Worm (Caenorhabditis elegans): Measurements from ENCODE around the gene ctsa-4.1.

The ctsa-4.1 gene

ce11 chrII:6365237-6365815, 1.5 kb upstream of the ctsa-4.1 start, which contains the start of the genes ani-2 and clec-88:
Gene ani-2 (minus strand): TSS chrII:6365367.
Gene clec-88 (plus strand): TSS chrII:6365722.
- TF ChIP-seq med-1 (GFP tag; optimal IDR thresholded peaks at IDR 0.05; ENCODE audit: insufficient read depth) (no peak), cog-1 (tag; optimal IDR thresholded peaks at IDR 0.05) (no peak), flt-1 (GFP tag; IDR thresholded peaks at IDR 0.05) (no peak), ref-1 (GFP tag; conservative IDR thresholded peaks at IDR 0.05) (no peak), ztf-29 (GFP tag; IDR thresholded peaks at IDR 0.05) (no peak), tab-1 (GFP tag; IDR thresholded peaks at IDR 0.05) (no peak), klf-2 (GFP tag; conservative IDR thresholded peaks at IDR 0.05) (no peak), T22C8.4 (GFP tag; IDR thresholded peaks at IDR 0.05) (no peak), ztf-23 (GFP tag; IDR thresholded peaks at IDR 0.05) (no peak)

ce11 chrII:6370110-6370509, 3.3 kb downstream of the ctsa-4.1 start:
- peak; percentile 59 for TF ChIP-seq T22C8.4 (GFP tag; IDR thresholded peaks at IDR 0.05)
- no peak for TF ChIP-seq klf-2 (GFP tag; conservative IDR thresholded peaks at IDR 0.05)
- peak; percentile 57 for TF ChIP-seq cog-1 (tag; optimal IDR thresholded peaks at IDR 0.05)
- TF ChIP-seq med-1 (GFP tag; optimal IDR thresholded peaks at IDR 0.05; ENCODE audit: insufficient read depth) = no peak
- no peak for TF ChIP-seq ztf-29 (GFP tag; IDR thresholded peaks at IDR 0.05)
- TF ChIP-seq ref-1 (GFP tag; conservative IDR thresholded peaks at IDR 0.05) = no peak
- no peak for TF ChIP-seq flt-1 (GFP tag; IDR thresholded peaks at IDR 0.05)
- no peak for TF ChIP-seq tab-1 (GFP tag; IDR thresholded peaks at IDR 0.05)
- no peak for TF ChIP-seq ztf-23 (GFP tag; IDR thresholded peaks at IDR 0.05)

ce11 chrII:6371003-6371402, 4.2 kb downstream of the ctsa-4.1 start, which contains the start of gene lin-23:
Gene lin-23 (plus strand): TSS chrII:6371303.
- TF ChIP-seq ztf-29 (GFP tag; IDR thresholded peaks at IDR 0.05) = no peak
- no peak for TF ChIP-seq tab-1 (GFP tag; IDR thresholded peaks at IDR 0.05)
- TF ChIP-seq T22C8.4 (GFP tag; IDR thresholded peaks at IDR 0.05) = no peak
- TF ChIP-seq cog-1 (tag; optimal IDR thresholded peaks at IDR 0.05) = no peak
- no peak for TF ChIP-seq med-1 (GFP tag; optimal IDR thresholded peaks at IDR 0.05; ENCODE audit: insufficient read depth)
- no peak for TF ChIP-seq ref-1 (GFP tag; conservative IDR thresholded peaks at IDR 0.05)
- TF ChIP-seq flt-1 (GFP tag; IDR thresholded peaks at IDR 0.05) = no peak
- TF ChIP-seq ztf-23 (GFP tag; IDR thresholded peaks at IDR 0.05) = no peak
- no peak for TF ChIP-seq klf-2 (GFP tag; conservative IDR thresholded peaks at IDR 0.05)

- TF ChIP-seq tab-1 (GFP tag; IDR thresholded peaks at IDR 0.05) (no peak), med-1 (GFP tag; optimal IDR thresholded peaks at IDR 0.05; ENCODE audit: insufficient read depth) (no peak), ztf-29 (GFP tag; IDR thresholded peaks at IDR 0.05) (no peak), T22C8.4 (GFP tag; IDR thresholded peaks at IDR 0.05) (no peak), ztf-23 (GFP tag; IDR thresholded peaks at IDR 0.05) (no peak), klf-2 (GFP tag; conservative IDR thresholded peaks at IDR 0.05) (no peak), flt-1 (GFP tag; IDR thresholded peaks at IDR 0.05) (no peak), ref-1 (GFP tag; conservative IDR thresholded peaks at IDR 0.05) (no peak), cog-1 (tag; optimal IDR thresholded peaks at IDR 0.05) (no peak)
Measured at ce11 chrII:6373361-6373760, 6.6 kb downstream of the ctsa-4.1 start.

ce11 chrII:6374646-6375045, 7.8 kb downstream of the ctsa-4.1 start:
- no peak for TF ChIP-seq cog-1 (tag; optimal IDR thresholded peaks at IDR 0.05)
- TF ChIP-seq med-1 (GFP tag; optimal IDR thresholded peaks at IDR 0.05; ENCODE audit: insufficient read depth) = no peak
- no peak for TF ChIP-seq ztf-23 (GFP tag; IDR thresholded peaks at IDR 0.05)
- TF ChIP-seq ztf-29 (GFP tag; IDR thresholded peaks at IDR 0.05) = no peak
- no peak for TF ChIP-seq klf-2 (GFP tag; conservative IDR thresholded peaks at IDR 0.05)
- TF ChIP-seq tab-1 (GFP tag; IDR thresholded peaks at IDR 0.05) = no peak
- TF ChIP-seq flt-1 (GFP tag; IDR thresholded peaks at IDR 0.05) = no peak
- no peak for TF ChIP-seq T22C8.4 (GFP tag; IDR thresholded peaks at IDR 0.05)
- no peak for TF ChIP-seq ref-1 (GFP tag; conservative IDR thresholded peaks at IDR 0.05)

- TF ChIP-seq T22C8.4 (GFP tag; IDR thresholded peaks at IDR 0.05) = no peak
- TF ChIP-seq med-1 (GFP tag; optimal IDR thresholded peaks at IDR 0.05; ENCODE audit: insufficient read depth) = no peak
- TF ChIP-seq ztf-23 (GFP tag; IDR thresholded peaks at IDR 0.05) = no peak
- no peak for TF ChIP-seq ref-1 (GFP tag; conservative IDR thresholded peaks at IDR 0.05)
- no peak for TF ChIP-seq klf-2 (GFP tag; conservative IDR thresholded peaks at IDR 0.05)
- no peak for TF ChIP-seq tab-1 (GFP tag; IDR thresholded peaks at IDR 0.05)
- TF ChIP-seq cog-1 (tag; optimal IDR thresholded peaks at IDR 0.05) = no peak
- no peak for TF ChIP-seq ztf-29 (GFP tag; IDR thresholded peaks at IDR 0.05)
- no peak for TF ChIP-seq flt-1 (GFP tag; IDR thresholded peaks at IDR 0.05)
Measured at ce11 chrII:6376693-6377092, 9.9 kb downstream of the ctsa-4.1 start.

- TF ChIP-seq T22C8.4 (GFP tag; IDR thresholded peaks at IDR 0.05) (no peak), cog-1 (tag; optimal IDR thresholded peaks at IDR 0.05) (no peak), klf-2 (GFP tag; conservative IDR thresholded peaks at IDR 0.05) (no peak), ref-1 (GFP tag; conservative IDR thresholded peaks at IDR 0.05) (no peak), med-1 (GFP tag; optimal IDR thresholded peaks at IDR 0.05; ENCODE audit: insufficient read depth) (no peak), ztf-29 (GFP tag; IDR thresholded peaks at IDR 0.05) (no peak), flt-1 (GFP tag; IDR thresholded peaks at IDR 0.05) (no peak), tab-1 (GFP tag; IDR thresholded peaks at IDR 0.05) (no peak), ztf-23 (GFP tag; IDR thresholded peaks at IDR 0.05) (no peak)
Measured at ce11 chrII:6377381-6377948, 10.7 kb downstream of the ctsa-4.1 start.

ce11 chrII:6379038-6379563, 12.3 kb downstream of the ctsa-4.1 start:
- TF ChIP-seq T22C8.4 (GFP tag; IDR thresholded peaks at IDR 0.05) (no peak), ref-1 (GFP tag; conservative IDR thresholded peaks at IDR 0.05) (no peak), ztf-23 (GFP tag; IDR thresholded peaks at IDR 0.05) (no peak), ztf-29 (GFP tag; IDR thresholded peaks at IDR 0.05) (no peak), med-1 (GFP tag; optimal IDR thresholded peaks at IDR 0.05; ENCODE audit: insufficient read depth) (no peak), tab-1 (GFP tag; IDR thresholded peaks at IDR 0.05) (no peak), klf-2 (GFP tag; conservative IDR thresholded peaks at IDR 0.05) (no peak), cog-1 (tag; optimal IDR thresholded peaks at IDR 0.05) (no peak), flt-1 (GFP tag; IDR thresholded peaks at IDR 0.05) (no peak)

ce11 chrII:6380866-6381265, 14.1 kb downstream of the ctsa-4.1 start, which contains the start of gene F58F12.12:
Gene F58F12.12 (plus strand): TSS chrII:6381166.
- TF ChIP-seq cog-1 (tag; optimal IDR thresholded peaks at IDR 0.05) = no peak
- no peak for TF ChIP-seq ref-1 (GFP tag; conservative IDR thresholded peaks at IDR 0.05)
- no peak for TF ChIP-seq flt-1 (GFP tag; IDR thresholded peaks at IDR 0.05)
- TF ChIP-seq klf-2 (GFP tag; conservative IDR thresholded peaks at IDR 0.05) = no peak
- TF ChIP-seq ztf-29 (GFP tag; IDR thresholded peaks at IDR 0.05) = no peak
- TF ChIP-seq T22C8.4 (GFP tag; IDR thresholded peaks at IDR 0.05) = no peak
- no peak for TF ChIP-seq ztf-23 (GFP tag; IDR thresholded peaks at IDR 0.05)
- no peak for TF ChIP-seq tab-1 (GFP tag; IDR thresholded peaks at IDR 0.05)
- no peak for TF ChIP-seq med-1 (GFP tag; optimal IDR thresholded peaks at IDR 0.05; ENCODE audit: insufficient read depth)
